Fruit fly (Drosophila melanogaster): Measurements from ENCODE around the gene Sfp33A4.
A peak's percentile ranks its signal among the peaks of the same experiment; 100 is the strongest.

DNA sequence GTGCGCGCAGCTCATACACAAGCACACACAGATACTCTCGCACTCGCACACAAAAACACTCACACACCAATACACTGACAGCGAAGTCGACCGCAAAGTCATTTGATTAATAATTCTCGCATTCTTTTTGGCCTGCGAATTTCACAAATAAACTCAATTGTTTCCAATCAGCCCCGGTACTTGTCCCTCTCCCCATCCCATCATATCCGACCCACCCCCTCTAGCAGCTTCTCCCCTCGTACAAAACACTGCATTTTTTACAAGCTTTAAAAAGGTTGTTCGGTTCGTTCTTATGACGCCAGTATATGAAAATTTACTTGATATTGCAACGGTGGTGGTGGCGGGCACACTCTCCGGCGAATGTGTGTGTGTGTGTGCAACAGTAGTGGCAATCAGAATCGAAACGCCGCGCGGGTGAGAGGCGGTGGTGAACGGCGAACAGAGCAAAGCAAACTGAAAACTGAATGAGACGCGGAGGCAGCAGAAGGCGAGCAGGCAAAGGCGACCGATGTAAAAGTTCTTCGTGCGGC is 29.3 kb upstream of the Sfp33A4 start:
- TF ChIP-seq CG8478 (optimal IDR thresholded peaks at IDR 0.05) (peak; percentile 32), EcR (GFP tag; optimal IDR thresholded peaks at IDR 0.05) (peak in 1 of 2 experiments; percentile 29), psq (optimal IDR thresholded peaks at IDR 0.05) (no peak)
